Fruit fly (Drosophila melanogaster): ENCODE data around the gene csw.

Gene csw

DNA sequence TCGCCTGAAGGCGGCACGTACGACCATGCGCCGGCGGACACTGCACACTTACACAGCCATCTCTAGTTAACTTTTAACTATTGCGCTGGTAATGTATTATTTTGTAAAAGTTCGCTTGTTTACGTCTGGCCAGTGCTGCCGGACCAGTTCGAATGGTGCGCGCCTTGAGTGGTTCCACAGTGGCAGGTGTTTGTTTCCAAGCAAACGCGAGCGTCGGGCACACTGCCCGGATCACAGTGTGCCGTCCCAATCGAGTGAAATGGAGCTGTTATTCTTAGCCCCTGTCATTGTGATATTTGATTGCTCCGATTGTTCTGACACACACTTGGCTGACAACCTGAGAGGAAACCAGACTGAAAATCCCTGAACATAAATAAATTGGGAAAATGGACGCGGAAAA lies 20.7 kb upstream of the csw start, which contains the start of gene CG4199 (continued):
- TF ChIP-seq CG12769 (tag; optimal IDR thresholded peaks at IDR 0.05) (peak; percentile 32), Pdp1 (GFP tag; optimal IDR thresholded peaks at IDR 0.05) (peak in 1 of 2 experiments; percentile 35), usp (GFP tag; optimal IDR thresholded peaks at IDR 0.05) (no peak), Bgb (GFP tag; IDR thresholded peaks at IDR 0.05; ENCODE audit: partially characterized antibody) (peak; percentile 52), CG14710 (tag; optimal IDR thresholded peaks at IDR 0.05) (peak; percentile 48), Opbp (GFP tag; IDR thresholded peaks at IDR 0.05; ENCODE audit: partially characterized antibody) (peak; percentile 29; the same call in 1 of the 3 replicates), dm (GFP tag; optimal IDR thresholded peaks at IDR 0.05) (peak; percentile 3), aop (GFP tag; IDR thresholded peaks at IDR 0.05) (no peak), vvl (GFP tag; IDR thresholded peaks at IDR 0.05) (peak; percentile 34; the same call in 1 of the 2 replicates), CG3847 (GFP tag; IDR thresholded peaks at IDR 0.05) (peak; percentile 64), sens (GFP tag) (peak; percentile 35), sna (GFP tag; IDR thresholded peaks at IDR 0.05; ENCODE audit: partially characterized antibody) (peak; percentile 20; the same call in 1 of the 2 replicates), row (GFP tag; IDR thresholded peaks at IDR 0.05) (peak; percentile 51), z (GFP tag; IDR thresholded peaks at IDR 0.05) (peak; percentile 81; the same call in 2 of the 3 replicates), CG9932 (GFP tag; IDR thresholded peaks at IDR 0.05) (peak; percentile 38; the same call in 1 of the 2 replicates), knrl (GFP tag; IDR thresholded peaks at IDR 0.05; ENCODE audit: partially characterized antibody) (peak; percentile 48; the same call in 1 of the 3 replicates), kah (GFP tag; optimal IDR thresholded peaks at IDR 0.05) (peak; percentile 90), gfzf (GFP tag; optimal IDR thresholded peaks at IDR 0.05) (peak; percentile 82), bbx (GFP tag; IDR thresholded peaks at IDR 0.05; ENCODE audit: partially characterized antibody) (peak; percentile 48), slbo (GFP tag; IDR thresholded peaks at IDR 0.05) (peak; percentile 34; the same call in 1 of the 2 replicates), CG17829 (tag; optimal IDR thresholded peaks at IDR 0.05) (peak; percentile 18), dpn (GFP tag; optimal IDR thresholded peaks at IDR 0.05) (peak in 1 of 2 experiments; percentile 17), Xbp1 (GFP tag; optimal IDR thresholded peaks at IDR 0.05) (no peak), Bdp1 (GFP tag; optimal IDR thresholded peaks at IDR 0.05) (no peak), Dbx (GFP tag; IDR thresholded peaks at IDR 0.05) (0 out of 3 replicates have a peak, but pooled peaks have one; percentile 22), Lhr (GFP tag; optimal IDR thresholded peaks at IDR 0.05) (peak; percentile 32), lilli (GFP tag; optimal IDR thresholded peaks at IDR 0.05) (peak; percentile 20), lov (optimal IDR thresholded peaks at IDR 0.05) (no peak), lov (GFP tag; IDR thresholded peaks at IDR 0.05) (0 out of 3 replicates have a peak, but pooled peaks have one; percentile 12), Usf (GFP tag; optimal IDR thresholded peaks at IDR 0.05) (no peak), Dp (GFP tag; optimal IDR thresholded peaks at IDR 0.05) (peak; percentile 72), da (GFP tag; optimal IDR thresholded peaks at IDR 0.05) (peak; percentile 20), NC2α (GFP tag; optimal IDR thresholded peaks at IDR 0.05) (no peak), CG11504 (tag; optimal IDR thresholded peaks at IDR 0.05) (peak; percentile 25), pzg (GFP tag; optimal IDR thresholded peaks at IDR 0.05) (peak; percentile 89), CG13624 (GFP tag; optimal IDR thresholded peaks at IDR 0.05) (peak; percentile 13), CG2889 (GFP tag; IDR thresholded peaks at IDR 0.05) (no peak), CG15514 (GFP tag; optimal IDR thresholded peaks at IDR 0.05) (peak; percentile 96), CG8290 (GFP tag; optimal IDR thresholded peaks at IDR 0.05) (no peak), CG8290 (tag; optimal IDR thresholded peaks at IDR 0.05) (peak in 1 of 2 experiments; percentile 80), nmo (GFP tag; optimal IDR thresholded peaks at IDR 0.05) (peak; percentile 24), Oaz (GFP tag; IDR thresholded peaks at IDR 0.05) (no peak), Gug (GFP tag; IDR thresholded peaks at IDR 0.05) (no peak), CG9437 (GFP tag; optimal IDR thresholded peaks at IDR 0.05) (no peak), CG10274 (GFP tag; optimal IDR thresholded peaks at IDR 0.05) (no peak), Ets97D (GFP tag; optimal IDR thresholded peaks at IDR 0.05) (peak; percentile 41), lab (GFP tag; optimal IDR thresholded peaks at IDR 0.05) (peak; percentile 32), ftz-f1 (GFP tag; optimal IDR thresholded peaks at IDR 0.05) (peak; percentile 41), Sry-δ (GFP tag; optimal IDR thresholded peaks at IDR 0.05) (peak; percentile 67), CG30020 (tag; optimal IDR thresholded peaks at IDR 0.05) (no peak), CG17361 (GFP tag; IDR thresholded peaks at IDR 0.05) (no peak)

All from whole organism, embryonic.